Worm (Caenorhabditis elegans): ENCODE measurements around the gene C27F2.9.
A peak's percentile ranks its signal among the peaks of the same experiment; 100 is the strongest.

Gene C27F2.9

DNA sequence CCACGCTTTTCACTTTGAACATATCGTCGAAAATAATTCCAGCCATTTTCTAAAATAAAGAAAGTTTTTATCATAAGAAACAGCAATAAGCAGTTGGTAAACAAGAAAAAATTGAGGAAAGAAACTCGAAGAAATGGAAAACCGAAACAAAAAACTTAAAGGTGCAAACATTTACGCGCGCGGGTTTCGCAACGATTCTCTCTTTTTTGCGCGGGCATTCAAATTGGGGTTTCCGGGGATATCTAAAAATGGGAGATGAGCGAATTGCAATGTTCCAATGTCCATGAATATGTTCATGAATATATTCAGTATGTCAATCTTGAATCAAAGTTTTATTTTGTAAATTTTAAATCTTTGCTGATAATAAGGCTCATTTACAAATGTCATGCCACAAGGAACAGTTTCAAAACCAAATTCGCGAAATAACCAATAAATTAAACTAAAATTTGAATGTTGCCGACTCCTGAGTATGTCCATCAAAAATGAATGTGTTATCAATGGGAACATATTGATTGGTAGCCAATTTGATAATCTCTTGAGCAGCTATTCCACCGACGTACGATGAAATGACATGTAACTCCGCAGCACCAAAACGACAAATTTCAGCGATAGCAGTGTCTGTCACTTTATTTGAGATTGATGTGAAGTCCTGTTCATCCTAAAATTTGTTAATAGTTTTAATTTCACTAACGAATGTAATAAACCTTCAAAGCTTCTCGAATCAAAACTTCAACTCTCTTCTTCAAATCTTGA is 44.7 kb downstream of the C27F2.9 start, which contains the start of gene rpb-8:
Gene rpb-8, minus strand, starts transcription at position 49 of the 753 bp plus-strand sequence.
- TF ChIP-seq nfya-1 (tag; optimal IDR thresholded peaks at IDR 0.05; ENCODE audit: insufficient read depth) (peak; percentile 72), nhr-23 (tag; optimal IDR thresholded peaks at IDR 0.05) (peak; percentile 66), nhr-12 (tag; optimal IDR thresholded peaks at IDR 0.05) (no peak), elt-2 (tag; optimal IDR thresholded peaks at IDR 0.05) (peak; percentile 3), ama-1 (optimal IDR thresholded peaks at IDR 0.05) (peak; percentile 38), nhr-25 (tag; optimal IDR thresholded peaks at IDR 0.05) (peak; percentile 8), ceh-16 (tag; optimal IDR thresholded peaks at IDR 0.05) (no peak), ztf-4 (tag; optimal IDR thresholded peaks at IDR 0.05) (no peak), mml-1 (tag; optimal IDR thresholded peaks at IDR 0.05) (no peak), R02D3.7 (tag; optimal IDR thresholded peaks at IDR 0.05) (no peak), snpc-4 (tag; optimal IDR thresholded peaks at IDR 0.05) (peak; percentile 37), egl-5 (tag; optimal IDR thresholded peaks at IDR 0.05) (peak; percentile 57), lin-15B (tag; optimal IDR thresholded peaks at IDR 0.05) (peak; percentile 71), lin-39 (tag; optimal IDR thresholded peaks at IDR 0.05) (peak; percentile 61), pha-4 (tag; optimal IDR thresholded peaks at IDR 0.05) (peak; percentile 71)

DNA sequence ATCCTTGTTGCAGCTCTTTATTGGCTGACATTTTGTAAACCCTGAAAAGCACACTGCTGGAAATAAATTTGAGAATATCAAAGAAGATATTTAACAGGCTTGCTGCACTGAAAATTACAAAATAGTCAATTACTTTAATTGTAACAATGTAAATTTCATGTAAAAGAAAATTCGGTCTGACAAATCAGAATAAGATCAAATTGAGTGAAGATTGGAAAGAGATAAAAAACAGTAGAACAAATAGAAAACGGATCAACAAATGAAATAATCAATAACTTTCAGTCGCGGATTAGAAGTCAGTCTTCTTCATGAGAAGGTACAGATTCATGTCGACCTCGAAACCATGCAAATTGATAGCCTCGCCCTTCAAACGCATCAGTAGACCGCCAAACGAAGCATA is 45.8 kb downstream of the C27F2.9 start, which contains the start of gene rars-1:
Gene rars-1, minus strand, starts transcription at position 101 of the 400 bp plus-strand sequence.
- TF ChIP-seq ZK546.5 (tag; optimal IDR thresholded peaks at IDR 0.05) (no peak), fkh-2 (tag; optimal IDR thresholded peaks at IDR 0.05) (no peak), skn-1 (tag; optimal IDR thresholded peaks at IDR 0.05) (no peak), ztf-4 (tag; optimal IDR thresholded peaks at IDR 0.05) (no peak), elt-1 (tag; optimal IDR thresholded peaks at IDR 0.05) (no peak), jun-1 (tag; optimal IDR thresholded peaks at IDR 0.05) (no peak), hmg-11 (tag; optimal IDR thresholded peaks at IDR 0.05) (no peak), nhr-25 (tag; optimal IDR thresholded peaks at IDR 0.05) (no peak), egl-27 (tag; optimal IDR thresholded peaks at IDR 0.05) (no peak), nhr-67 (tag; optimal IDR thresholded peaks at IDR 0.05) (no peak), zag-1 (tag; optimal IDR thresholded peaks at IDR 0.05) (no peak), lsy-12 (tag; optimal IDR thresholded peaks at IDR 0.05) (no peak), tbx-2 (tag; optimal IDR thresholded peaks at IDR 0.05) (no peak), ceh-9 (tag; optimal IDR thresholded peaks at IDR 0.05) (no peak), ceh-28 (tag; optimal IDR thresholded peaks at IDR 0.05) (no peak), nhr-43 (tag; optimal IDR thresholded peaks at IDR 0.05; ENCODE audit: poor library complexity, severe bottlenecking) (no peak), mml-1 (tag; optimal IDR thresholded peaks at IDR 0.05) (no peak), unc-39 (tag; optimal IDR thresholded peaks at IDR 0.05) (no peak)

DNA sequence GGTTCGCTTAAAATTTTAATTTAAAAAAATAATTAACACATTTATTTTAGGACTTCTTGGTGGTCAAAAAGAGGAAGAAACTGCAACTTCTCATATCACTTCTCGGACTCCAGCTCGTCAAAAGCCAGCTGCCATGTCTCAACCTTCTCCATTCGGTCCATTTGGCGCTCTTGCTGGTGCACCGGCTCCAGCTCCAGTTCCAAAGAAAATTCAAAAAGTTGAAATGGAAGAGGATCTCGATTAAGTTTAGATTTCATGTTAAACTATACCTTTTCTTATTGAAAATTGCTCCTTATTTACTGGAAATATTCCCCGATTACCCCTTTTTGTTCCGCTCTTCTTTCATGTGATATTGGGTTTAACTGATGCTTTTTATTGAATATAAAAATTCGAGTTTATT is 49.1 kb downstream of the C27F2.9 start:
- TF ChIP-seq lin-15B (tag; optimal IDR thresholded peaks at IDR 0.05) = no peak
- TF ChIP-seq ceh-28 (tag; optimal IDR thresholded peaks at IDR 0.05) = no peak
- TF ChIP-seq egl-27 (tag; optimal IDR thresholded peaks at IDR 0.05) = no peak
- no peak for TF ChIP-seq eor-1 (tag; optimal IDR thresholded peaks at IDR 0.05)
- TF ChIP-seq nhr-11 (tag; optimal IDR thresholded peaks at IDR 0.05) = no peak
- no peak for TF ChIP-seq ZK546.5 (tag; optimal IDR thresholded peaks at IDR 0.05)
- TF ChIP-seq elt-1 (tag; optimal IDR thresholded peaks at IDR 0.05) = no peak
- no peak for TF ChIP-seq nhr-77 (tag; optimal IDR thresholded peaks at IDR 0.05)
- no peak for TF ChIP-seq ztf-4 (tag; optimal IDR thresholded peaks at IDR 0.05)
- no peak for TF ChIP-seq mml-1 (tag; optimal IDR thresholded peaks at IDR 0.05)
- TF ChIP-seq nhr-67 (tag; optimal IDR thresholded peaks at IDR 0.05) = no peak
- no peak for TF ChIP-seq unc-39 (tag; optimal IDR thresholded peaks at IDR 0.05)

DNA sequence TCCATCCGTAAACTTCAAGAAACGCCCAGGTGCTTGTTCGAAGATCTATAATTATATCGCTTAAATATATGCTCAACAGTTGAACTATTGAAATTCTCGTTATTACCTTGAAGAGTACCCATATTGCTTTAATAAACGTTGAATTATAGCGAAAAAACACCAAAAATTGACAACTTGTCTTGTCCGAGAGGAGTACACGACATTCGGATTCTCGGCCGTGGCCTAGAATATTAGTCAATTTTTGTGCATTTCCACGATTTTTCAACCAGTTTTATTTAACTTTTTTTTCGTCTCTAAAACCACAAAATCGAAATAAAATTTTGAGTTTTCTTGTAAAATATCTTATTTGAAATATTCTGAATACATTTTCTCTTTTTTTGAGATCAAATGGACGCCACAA is 50.5 kb downstream of the C27F2.9 start, which contains the start of the genes F26F4.9 and cee-1:
Gene F26F4.9, minus strand, starts transcription at position 205 of the 400 bp plus-strand sequence.
Gene cee-1, plus strand, starts transcription at position 383 of the 400 bp plus-strand sequence.
- TF ChIP-seq ztf-4 (tag; optimal IDR thresholded peaks at IDR 0.05) = no peak
- TF ChIP-seq nfya-1 (tag; optimal IDR thresholded peaks at IDR 0.05; ENCODE audit: insufficient read depth) = peak; percentile 65
- TF ChIP-seq tbx-2 (tag; optimal IDR thresholded peaks at IDR 0.05) = no peak
- no peak for TF ChIP-seq sea-2 (GFP tag; optimal IDR thresholded peaks at IDR 0.05)
- TF ChIP-seq elt-3 (tag; optimal IDR thresholded peaks at IDR 0.05) = no peak
- TF ChIP-seq snpc-4 (tag; optimal IDR thresholded peaks at IDR 0.05) = peak; percentile 53
- no peak for TF ChIP-seq ama-1 (optimal IDR thresholded peaks at IDR 0.05)
- TF ChIP-seq ceh-28 (tag; optimal IDR thresholded peaks at IDR 0.05) = no peak
- no peak for TF ChIP-seq unc-62 (GFP tag; optimal IDR thresholded peaks at IDR 0.05)
- TF ChIP-seq nhr-237 (tag; optimal IDR thresholded peaks at IDR 0.05) = no peak
- no peak for TF ChIP-seq nhr-77 (tag; optimal IDR thresholded peaks at IDR 0.05)
- TF ChIP-seq egl-27 (tag; optimal IDR thresholded peaks at IDR 0.05) = no peak
- TF ChIP-seq mml-1 (tag; optimal IDR thresholded peaks at IDR 0.05) = no peak
- no peak for TF ChIP-seq ceh-82 (tag; optimal IDR thresholded peaks at IDR 0.05)
- TF ChIP-seq pqm-1 (tag; optimal IDR thresholded peaks at IDR 0.05) = peak; percentile 43
- TF ChIP-seq fkh-10 (GFP tag; optimal IDR thresholded peaks at IDR 0.05) = no peak
- no peak for TF ChIP-seq nhr-11 (tag; optimal IDR thresholded peaks at IDR 0.05)
- no peak for TF ChIP-seq lin-39 (tag; optimal IDR thresholded peaks at IDR 0.05)
- TF ChIP-seq ceh-9 (tag; optimal IDR thresholded peaks at IDR 0.05) = no peak
- no peak for TF ChIP-seq ceh-16 (tag; optimal IDR thresholded peaks at IDR 0.05)
- no peak for TF ChIP-seq zag-1 (tag; optimal IDR thresholded peaks at IDR 0.05)
- TF ChIP-seq nhr-12 (tag; optimal IDR thresholded peaks at IDR 0.05) = no peak
- TF ChIP-seq fkh-2 (tag; optimal IDR thresholded peaks at IDR 0.05) = no peak
- TF ChIP-seq R02D3.7 (tag; optimal IDR thresholded peaks at IDR 0.05) = no peak
- no peak for TF ChIP-seq elt-1 (tag; optimal IDR thresholded peaks at IDR 0.05)
- no peak for TF ChIP-seq egl-5 (tag; optimal IDR thresholded peaks at IDR 0.05)
- peak; percentile 80 for TF ChIP-seq lin-15B (tag; optimal IDR thresholded peaks at IDR 0.05)
- no peak for TF ChIP-seq aly-2 (tag; optimal IDR thresholded peaks at IDR 0.05)
- no peak for TF ChIP-seq fos-1 (tag; optimal IDR thresholded peaks at IDR 0.05)
- peak; percentile 22 for TF ChIP-seq jun-1 (tag; optimal IDR thresholded peaks at IDR 0.05)
- no peak for TF ChIP-seq unc-39 (tag; optimal IDR thresholded peaks at IDR 0.05)
- TF ChIP-seq hmg-11 (tag; optimal IDR thresholded peaks at IDR 0.05) = peak; percentile 33
